Fruit fly (Drosophila melanogaster) whole organism, embryonic: ENCODE measurements around the gene CG11700.
A peak's percentile ranks its signal among the peaks of the same experiment; 100 is the strongest.

Experiments used
- Blimp-1 ChIP-seq: fragments of 200-800 bp; sonication (Bioruptor generic); optimal IDR thresholded peaks from 3 replicates; lab custom pipeline; 2018; ENCODE audit warnings: missing biosample characterization, missing genetic modification characterization, mild to moderate bottlenecking, moderate library complexity, missing genetic modification reagents
- CG10147 ChIP-seq: fragments of 200-800 bp; sonication (Bioruptor generic); optimal IDR thresholded peaks from 2 replicates; lab custom pipeline; 2019; ENCODE audit warnings: missing biosample characterization, mild to moderate bottlenecking, missing genetic modification characterization, moderate library complexity
- CG10267 ChIP-seq: fragments of 200-800 bp; sonication (Bioruptor generic); optimal IDR thresholded peaks from 2 replicates; lab custom pipeline; 2018; ENCODE audit warnings: missing biosample characterization, mild to moderate bottlenecking, missing genetic modification characterization, moderate library complexity
- CG10654 ChIP-seq: fragments of 200-800 bp; sonication (Bioruptor generic); optimal IDR thresholded peaks from 2 replicates; lab custom pipeline; 2016; ENCODE audit warnings: missing biosample characterization, missing genetic modification characterization
- CG11504 ChIP-seq: fragments of 200-800 bp; sonication (Bioruptor generic); optimal IDR thresholded peaks from 3 replicates; lab custom pipeline; 2019; ENCODE audit warnings: missing biosample characterization, mild to moderate bottlenecking, missing genetic modification characterization, moderate library complexity
- CG12391 ChIP-seq: fragments of 200-800 bp; sonication (Bioruptor generic); optimal IDR thresholded peaks from 3 replicates; lab custom pipeline; 2018; ENCODE audit warnings: missing biosample characterization, mild to moderate bottlenecking, missing genetic modification characterization, moderate library complexity
- CG13424 ChIP-seq: fragments of 200-800 bp; sonication (Bioruptor generic); optimal IDR thresholded peaks from 2 replicates; lab custom pipeline; 2019; ENCODE audit warnings: missing biosample characterization, mild to moderate bottlenecking, missing genetic modification characterization, moderate library complexity
- CG15269 ChIP-seq: fragments of 200-800 bp; sonication (Bioruptor generic); optimal IDR thresholded peaks from 2 replicates; lab custom pipeline; 2018; ENCODE audit warnings: missing biosample characterization, mild to moderate bottlenecking, missing genetic modification characterization, moderate library complexity
- CG1529 ChIP-seq: fragments of 200-800 bp; sonication (Bioruptor generic); optimal IDR thresholded peaks from 3 replicates; lab custom pipeline; 2018; ENCODE audit warnings: missing biosample characterization, missing genetic modification characterization
- CG17385 ChIP-seq: fragments of 200-800 bp; sonication (Bioruptor generic); optimal IDR thresholded peaks from 3 replicates; lab custom pipeline; 2018; ENCODE audit warnings: missing biosample characterization, mild to moderate bottlenecking, missing genetic modification characterization
- CG2678 ChIP-seq: fragments of 200-800 bp; sonication (Bioruptor generic); optimal IDR thresholded peaks from 3 replicates; lab custom pipeline; 2019; ENCODE audit warnings: missing biosample characterization, mild to moderate bottlenecking, missing genetic modification characterization, moderate library complexity
- CG2712 ChIP-seq: fragments of 200-800 bp; optimal IDR thresholded peaks from 3 replicates; lab custom pipeline; 2019; ENCODE audit warnings: missing biosample characterization, mild to moderate bottlenecking, missing genetic modification characterization, moderate library complexity
- CG4707 ChIP-seq: fragments of 200-800 bp; sonication (Bioruptor generic); optimal IDR thresholded peaks from 2 replicates; lab custom pipeline; 2018; ENCODE audit warnings: missing biosample characterization, mild to moderate bottlenecking, missing genetic modification characterization, moderate library complexity
- CG4854 ChIP-seq: fragments of 200-800 bp; sonication (Bioruptor generic); optimal IDR thresholded peaks from 2 replicates; lab custom pipeline; 2016; ENCODE audit warnings: missing biosample characterization, missing genetic modification characterization, inconsistent platforms
- CG6689 ChIP-seq: fragments of 200-800 bp; sonication (Bioruptor generic); IDR thresholded peaks from 2 replicates; pipeline ENCODE4 v1.3.6; 2022; ENCODE audit warnings: missing biosample characterization, missing genetic modification characterization
- CG8089 ChIP-seq: fragments of 200-800 bp; sonication (Bioruptor generic); optimal IDR thresholded peaks from 3 replicates; lab custom pipeline; 2016; ENCODE audit warnings: missing biosample characterization, missing genetic modification characterization
- CG9215 ChIP-seq: fragments of 200-800 bp; sonication (Bioruptor generic); IDR thresholded peaks from 2 replicates; pipeline ENCODE4 v1.3.6; 2022; ENCODE audit warnings: missing biosample characterization, missing genetic modification characterization
- Dip3 ChIP-seq: fragments of 200-800 bp; sonication (Bioruptor generic); optimal IDR thresholded peaks from 3 replicates; lab custom pipeline; 2016; ENCODE audit warnings: missing biosample characterization, missing genetic modification characterization
- HLH3B ChIP-seq: fragments of 200-800 bp; sonication (Bioruptor generic); IDR thresholded peaks from 2 replicates; pipeline ENCODE4 v1.3.6; 2022; ENCODE audit warnings: missing biosample characterization, missing genetic modification characterization
- Med ChIP-seq: fragments of 200-800 bp; sonication (Bioruptor generic); peaks from one replicate; lab custom pipeline; 2016; ENCODE audit warnings: missing biosample characterization, missing genetic modification characterization, mild to moderate bottlenecking, inconsistent platforms, moderate library complexity
- NFAT ChIP-seq: fragments of 200-800 bp; sonication (Bioruptor generic); IDR thresholded peaks from 2 replicates; pipeline ENCODE4 v1.3.6; 2022; ENCODE audit warnings: missing biosample characterization, missing genetic modification characterization
- Ptx1 ChIP-seq: fragments of 200-800 bp; sonication (Bioruptor generic); IDR thresholded peaks from 2 replicates; pipeline ENCODE4 v1.3.6; 2022; ENCODE audit warnings: missing biosample characterization, missing genetic modification characterization
- Rfx ChIP-seq: fragments of 200-800 bp; sonication (Bioruptor generic); IDR thresholded peaks from 2 replicates; pipeline ENCODE4 v1.3.6; 2022; ENCODE audit warnings: missing biosample characterization, missing genetic modification characterization
- Sox102F ChIP-seq: fragments of 200-800 bp; sonication (Bioruptor generic); optimal IDR thresholded peaks from 2 replicates; lab custom pipeline; 2018; ENCODE audit warnings: missing biosample characterization, mild to moderate bottlenecking, missing genetic modification characterization, moderate library complexity
- Spps ChIP-seq: fragments of 200-800 bp; sonication (Bioruptor generic); optimal IDR thresholded peaks from 2 replicates; lab custom pipeline; 2018; ENCODE audit warnings: missing biosample characterization, mild to moderate bottlenecking, missing genetic modification characterization
- Xrp1 ChIP-seq: fragments of 200-800 bp; sonication (Bioruptor generic); IDR thresholded peaks from 2 replicates; pipeline ENCODE4 v1.3.6; 2022; ENCODE audit warnings: missing biosample characterization, missing genetic modification characterization
- bcd ChIP-seq: fragments of 200-800 bp; sonication (Bioruptor generic); optimal IDR thresholded peaks from 2 replicates; lab custom pipeline; 2017; ENCODE audit warnings: missing biosample characterization, mild to moderate bottlenecking, missing genetic modification characterization
- bsh ChIP-seq, 2 experiments: fragments of 200-800 bp; sonication (Bioruptor generic); optimal IDR thresholded peaks; 2 replicates each; lab custom pipeline; 2017 to 2018; ENCODE audit warnings: mild to moderate bottlenecking in 2 of 2, missing biosample characterization in 2 of 2, missing genetic modification characterization in 2 of 2, moderate library complexity in 1 of 2
- cg ChIP-seq: fragments of 200-800 bp; sonication (Bioruptor generic); optimal IDR thresholded peaks from 3 replicates; lab custom pipeline; 2019; ENCODE audit warnings: missing biosample characterization, mild to moderate bottlenecking, missing genetic modification characterization, moderate library complexity
- ci ChIP-seq: fragments of 200-800 bp; sonication (Bioruptor generic); IDR thresholded peaks from 3 replicates; pipeline ENCODE4 v1.3.6; 2022; ENCODE audit warnings: missing biosample characterization, missing genetic modification characterization
- crol ChIP-seq: fragments of 200-800 bp; sonication (Bioruptor generic); IDR thresholded peaks from 2 replicates; pipeline ENCODE4 v1.3.6; 2022; ENCODE audit warnings: missing biosample characterization, missing genetic modification characterization
- dysf ChIP-seq: fragments of 200-800 bp; sonication (Bioruptor generic); IDR thresholded peaks from 3 replicates; pipeline ENCODE4 v1.3.6; 2022; ENCODE audit warnings: missing biosample characterization, missing genetic modification characterization
- fd96Cb ChIP-seq: fragments of 200-800 bp; sonication (Bioruptor generic); optimal IDR thresholded peaks from 2 replicates; lab custom pipeline; 2018; ENCODE audit warnings: missing biosample characterization, mild to moderate bottlenecking, missing genetic modification characterization, moderate library complexity
- gcm2 ChIP-seq: fragments of 200-800 bp; sonication (Bioruptor generic); optimal IDR thresholded peaks from 2 replicates; lab custom pipeline; 2016; ENCODE audit warnings: missing biosample characterization, missing genetic modification characterization
- grau ChIP-seq: fragments of 200-800 bp; optimal IDR thresholded peaks from 3 replicates; lab custom pipeline; 2019; ENCODE audit warnings: missing biosample characterization, mild to moderate bottlenecking, missing genetic modification characterization, moderate library complexity
- hkb ChIP-seq, 2 experiments: fragments of 200-800 bp in 1 of 2; fragments of >200 bp in 1 of 2; sonication (Bioruptor generic) in 1 of 2; IDR thresholded peaks in 1 of 2; optimal IDR thresholded peaks in 1 of 2; 2 replicates each; pipeline versions ENCODE4 v1.3.6 to Lab custom; 2017 to 2022; ENCODE audit warnings: missing biosample characterization in 1 of 2, missing genetic modification characterization in 1 of 2
- knrl ChIP-seq: fragments of 200-800 bp; sonication (Bioruptor generic); IDR thresholded peaks from 3 replicates; pipeline ENCODE4 v1.3.6; 2022; ENCODE audit warnings: missing biosample characterization, missing genetic modification characterization; ENCODE audit not compliant: partially characterized antibody
- lab ChIP-seq: fragments of 200-800 bp; sonication (Bioruptor generic); optimal IDR thresholded peaks from 3 replicates; lab custom pipeline; 2017; ENCODE audit warnings: missing biosample characterization, missing genetic modification characterization, mild to moderate bottlenecking, moderate library complexity, missing genetic modification reagents
- lilli ChIP-seq: fragments of 200-800 bp; sonication (Bioruptor generic); optimal IDR thresholded peaks from 3 replicates; lab custom pipeline; 2016; ENCODE audit warnings: missing biosample characterization, missing genetic modification characterization
- lmd ChIP-seq: fragments of 200-800 bp; sonication (Bioruptor generic); IDR thresholded peaks from 2 replicates; pipeline ENCODE4 v1.3.6; 2022; ENCODE audit warnings: missing biosample characterization, missing genetic modification characterization
- pan ChIP-seq, 4 experiments: fragments of >200 bp in 3 of 4; fragments of 200-800 bp in 1 of 4; sonication (Bioruptor generic) in 1 of 4; optimal IDR thresholded peaks in 3 of 4; IDR thresholded peaks in 1 of 4; 2 replicates each; pipeline versions ENCODE4 v1.3.6 to Lab custom; 2017 to 2022; ENCODE audit warnings: missing biosample characterization in 2 of 4, missing genetic modification characterization in 2 of 4, mixed read lengths in 1 of 4
- prd ChIP-seq, 3 experiments: fragments of >200 bp in 2 of 3; fragments of 200-800 bp in 1 of 3; sonication (Bioruptor generic) in 1 of 3; optimal IDR thresholded peaks in 2 of 3; IDR thresholded peaks in 1 of 3; 2 replicates in 2 of 3; 3 replicates in 1 of 3; pipeline versions ENCODE4 v1.3.6 to Lab custom; 2017 to 2022; ENCODE audit warnings: missing biosample characterization in 1 of 3, missing genetic modification characterization in 1 of 3
- ranshi ChIP-seq: fragments of 200-800 bp; sonication (Bioruptor generic); IDR thresholded peaks from 2 replicates; pipeline ENCODE4 v1.3.6; 2022; ENCODE audit warnings: missing biosample characterization, missing genetic modification characterization
- row ChIP-seq: fragments of 200-800 bp; sonication (Bioruptor generic); IDR thresholded peaks from 3 replicates; pipeline ENCODE4 v1.3.6; 2022; ENCODE audit warnings: missing biosample characterization, missing genetic modification characterization
- sens ChIP-seq: fragments of 200-800 bp; sonication (Bioruptor generic); peaks from one replicate; lab custom pipeline; 2016; ENCODE audit warnings: missing biosample characterization, missing genetic modification characterization
- ttk ChIP-seq: fragments of 200-800 bp; sonication (Bioruptor generic); IDR thresholded peaks from 2 replicates; pipeline ENCODE4 v2.1.2; 2022; ENCODE audit warnings: missing biosample characterization, missing genetic modification characterization
- wek ChIP-seq: fragments of 200-800 bp; sonication (Bioruptor generic); optimal IDR thresholded peaks from 3 replicates; lab custom pipeline; 2018; ENCODE audit warnings: missing biosample characterization, mild to moderate bottlenecking, missing genetic modification characterization, moderate library complexity
- zfh1 ChIP-seq: fragments of 200-800 bp; sonication (Bioruptor generic); IDR thresholded peaks from 3 replicates; pipeline ENCODE4 v1.3.6; 2022; ENCODE audit warnings: missing biosample characterization, missing genetic modification characterization

Gene CG11700

dm6 chrX:6311516-6311915 is 28.1 kb upstream of the CG11700 start (continued):
- TF ChIP-seq CG10654 (no peak), fd96Cb (tag; lab: Kevin White, UChicago) (peak; percentile 22), Xrp1 (GFP tag; lab: Robert Waterston, UW) (0 out of 2 replicates have a peak, but pooled peaks have one; percentile 28), lab (GFP tag; lab: Kevin White, UChicago) (peak; percentile 49), crol (GFP tag; lab: Robert Waterston, UW) (peak; percentile 65), prd (optimal IDR thresholded peaks at IDR 0.05; lab: Kevin White, UChicago) (no peak), prd (GFP tag; IDR thresholded peaks at IDR 0.05; lab: Robert Waterston, UW) (peak; percentile 26; the same call in 1 of the 3 replicates), CG15269 (peak; percentile 8), ranshi (0 out of 2 replicates have a peak, but pooled peaks have one; percentile 27), Blimp-1 (peak; percentile 21), CG8089 (no peak), CG9215 (GFP tag; lab: Robert Waterston, UW) (0 out of 2 replicates have a peak, but pooled peaks have one; percentile 7), Dip3 (GFP tag; lab: Kevin White, UChicago) (no peak), CG12391 (peak; percentile 11), CG2678 (tag; lab: Kevin White, UChicago) (peak; percentile 36), cg (no peak), CG11504 (tag; lab: Kevin White, UChicago) (peak; percentile 42), row (GFP tag; lab: Robert Waterston, UW) (peak; percentile 54), Rfx (GFP tag; lab: Robert Waterston, UW) (peak; percentile 53), zfh1 (peak; percentile 55; the same call in 2 of the 3 replicates), CG4854 (no peak), lmd (peak; percentile 28; the same call in 1 of the 2 replicates), sens (peak; percentile 71), HLH3B (GFP tag; lab: Robert Waterston, UW) (0 out of 2 replicates have a peak, but pooled peaks have one; percentile 24), CG1529 (no peak), CG6689 (GFP tag; lab: Robert Waterston, UW) (peak; percentile 27; the same call in 1 of the 2 replicates), Ptx1 (GFP tag; lab: Robert Waterston, UW) (peak; percentile 44; the same call in 1 of the 2 replicates), dysf (GFP tag; lab: Robert Waterston, UW) (peak; percentile 49; the same call in 2 of the 3 replicates), lilli (GFP tag; lab: Kevin White, UChicago) (peak; percentile 1), Spps (tag; lab: Kevin White, UChicago) (no peak), gcm2 (GFP tag; lab: Kevin White, UChicago) (no peak), wek (GFP tag; lab: Kevin White, UChicago) (no peak), knrl (GFP tag; lab: Robert Waterston, UW) (no peak), bsh (GFP tag; optimal IDR thresholded peaks at IDR 0.05; lab: Kevin White, UChicago) (peak in 1 of 2 experiments; percentile 29), hkb (optimal IDR thresholded peaks at IDR 0.05; lab: Kevin White, UChicago) (no peak), hkb (GFP tag; IDR thresholded peaks at IDR 0.05; lab: Robert Waterston, UW) (0 out of 2 replicates have a peak, but pooled peaks have one; percentile 26), grau (tag; lab: Kevin White, UChicago) (peak; percentile 17), ttk (GFP tag; lab: Robert Waterston, UW) (peak; percentile 34; the same call in 1 of the 2 replicates), CG10147 (GFP tag; lab: Kevin White, UChicago) (peak; percentile 13), CG4707 (GFP tag; lab: Kevin White, UChicago) (no peak), CG17385 (GFP tag; lab: Kevin White, UChicago) (peak; percentile 9), pan (optimal IDR thresholded peaks at IDR 0.05; lab: Kevin White, UChicago) (no peak), pan (GFP tag; optimal IDR thresholded peaks at IDR 0.05 in 1 of 2, IDR thresholded peaks at IDR 0.05 in 1 of 2) (peak in 1 of 2 experiments; percentile 10), CG10267 (no peak), NFAT (GFP tag; lab: Robert Waterston, UW) (no peak), CG13424 (tag; lab: Kevin White, UChicago) (peak; percentile 8), bcd (peak; percentile 5), CG2712 (tag; lab: Kevin White, UChicago) (peak; percentile 9), Sox102F (GFP tag; lab: Kevin White, UChicago) (peak; percentile 35), Med (GFP tag; lab: Kevin White, UChicago) (peak; percentile 78), ci (GFP tag; lab: Robert Waterston, UW) (peak; percentile 22; the same call in 1 of the 3 replicates)
